Worm (Caenorhabditis elegans) whole organism, L1 larva: Measurements from ENCODE around the gene Y37E11B.5.

Experiments used
- C04F5.9 ChIP-seq: sonication (generic microtip); optimal IDR thresholded peaks from 2 replicates; lab custom pipeline; 2016; ENCODE audit warnings: missing genetic modification characterization, missing compliant biosample characterization
- aha-1 ChIP-seq: fragments of 150-350 bp; optimal IDR thresholded peaks from 2 replicates; lab custom pipeline; 2014; ENCODE audit warnings: missing biosample characterization, missing genetic modification characterization
- aly-2 ChIP-seq: fragments of 150-350 bp; optimal IDR thresholded peaks from 2 replicates; lab custom pipeline; 2014; ENCODE audit warnings: missing biosample characterization, missing genetic modification characterization
- ama-1 ChIP-seq: fragments of 150-350 bp; optimal IDR thresholded peaks from 2 replicates; lab custom pipeline; 2014
- blmp-1 ChIP-seq: fragments of 150-350 bp; optimal IDR thresholded peaks from 2 replicates; lab custom pipeline; 2014; ENCODE audit warnings: missing biosample characterization, missing genetic modification characterization
- ceh-63 ChIP-seq: fragments of 200-800 bp; sonication (Bioruptor generic); optimal IDR thresholded peaks from 2 replicates; lab custom pipeline; 2018; ENCODE audit warnings: mild to moderate bottlenecking, missing genetic modification characterization, missing compliant biosample characterization
- ceh-8 ChIP-seq: fragments of 200-800 bp; sonication (Bioruptor generic); optimal IDR thresholded peaks from 2 replicates; lab custom pipeline; 2018; ENCODE audit warnings: mild to moderate bottlenecking, missing genetic modification characterization, moderate library complexity, missing compliant biosample characterization
- ceh-90 ChIP-seq: sonication (generic microtip); optimal IDR thresholded peaks from 2 replicates; lab custom pipeline; 2016; ENCODE audit warnings: missing genetic modification characterization, missing compliant biosample characterization
- ces-1 ChIP-seq: fragments of 150-350 bp; optimal IDR thresholded peaks from 2 replicates; lab custom pipeline; 2014; ENCODE audit warnings: missing biosample characterization, missing genetic modification reagents, missing genetic modification characterization
- dpl-1 ChIP-seq, 3 experiments: fragments of 150-350 bp in 2 of 3; sonication (generic microtip) in 1 of 3; optimal IDR thresholded peaks; 2 replicates each; lab custom pipeline; 2014 to 2017; ENCODE audit warnings: missing biosample characterization in 3 of 3, missing genetic modification characterization in 3 of 3, missing genetic modification reagents in 3 of 3
- efl-1 ChIP-seq, 4 experiments: fragments of 150-350 bp; optimal IDR thresholded peaks in 3 of 4; peaks in 1 of 4; 1 replicate in 1 of 4; 2 replicates in 3 of 4; lab custom pipeline; 2014; ENCODE audit warnings: missing biosample characterization in 2 of 4, missing genetic modification characterization in 2 of 4, missing genetic modification reagents in 2 of 4
- efl-3 ChIP-seq: fragments of 200-800 bp; sonication (Bioruptor generic); optimal IDR thresholded peaks from 2 replicates; lab custom pipeline; 2018; ENCODE audit warnings: mild to moderate bottlenecking, missing genetic modification characterization, missing compliant biosample characterization
- egl-13 ChIP-seq: sonication (generic microtip); optimal IDR thresholded peaks from 2 replicates; lab custom pipeline; 2016; ENCODE audit warnings: missing genotype, missing genetic modification reagents, missing genetic modification characterization, missing compliant biosample characterization
- elt-3 ChIP-seq, 6 experiments: fragments of 150-350 bp in 1 of 6; sonication (generic microtip); optimal IDR thresholded peaks; 2 replicates each; lab custom pipeline; 2017 to 2018; ENCODE audit warnings: missing biosample characterization in 6 of 6, missing genetic modification characterization in 6 of 6, inconsistent platforms in 1 of 6
- ets-5 ChIP-seq: fragments of 200-800 bp; sonication (Bioruptor generic); IDR thresholded peaks from 2 replicates; pipeline ENCODE4 v1.3.6; 2022; ENCODE audit warnings: missing genetic modification characterization, missing compliant biosample characterization
- fkh-4 ChIP-seq: sonication (generic microtip); optimal IDR thresholded peaks from 2 replicates; lab custom pipeline; 2016; ENCODE audit warnings: missing compliant biosample characterization, missing genetic modification characterization, borderline replicate concordance
- hlh-17 ChIP-seq: fragments of 200-800 bp; sonication (Bioruptor generic); optimal IDR thresholded peaks from 2 replicates; lab custom pipeline; 2018; ENCODE audit warnings: missing genetic modification characterization, mild to moderate bottlenecking, missing compliant biosample characterization, moderate library complexity, borderline replicate concordance
- jun-1 ChIP-seq: fragments of 150-350 bp; optimal IDR thresholded peaks from 2 replicates; lab custom pipeline; 2014; ENCODE audit warnings: missing biosample characterization, missing genetic modification reagents, missing genetic modification characterization
- lin-14 ChIP-seq: fragments of 200-800 bp; sonication (Bioruptor generic); optimal IDR thresholded peaks from 2 replicates; lab custom pipeline; 2018; ENCODE audit warnings: mild to moderate bottlenecking, missing genetic modification characterization, moderate library complexity, missing compliant biosample characterization
- mep-1 ChIP-seq: fragments of 150-350 bp; optimal IDR thresholded peaks from 2 replicates; lab custom pipeline; 2014; ENCODE audit warnings: missing biosample characterization, missing genetic modification characterization
- nhr-237 ChIP-seq: fragments of 150-350 bp; optimal IDR thresholded peaks from 2 replicates; lab custom pipeline; 2014; ENCODE audit warnings: missing biosample characterization, missing genetic modification characterization
- nhr-47 ChIP-seq: sonication (generic microtip); optimal IDR thresholded peaks from 2 replicates; lab custom pipeline; 2016; ENCODE audit warnings: mild to moderate bottlenecking, missing genetic modification characterization, moderate library complexity, missing compliant biosample characterization
- nhr-71 ChIP-seq: sonication (generic microtip); optimal IDR thresholded peaks from 2 replicates; lab custom pipeline; 2016; ENCODE audit warnings: mild to moderate bottlenecking, missing genetic modification characterization, moderate library complexity, missing compliant biosample characterization
- nhr-84 ChIP-seq: sonication (generic microtip); optimal IDR thresholded peaks from 2 replicates; lab custom pipeline; 2017; ENCODE audit warnings: missing biosample characterization, missing genetic modification characterization
- nhr-85 ChIP-seq: sonication (generic microtip); peaks from one replicate; lab custom pipeline; 2016; ENCODE audit warnings: missing genetic modification characterization, inconsistent platforms, missing compliant biosample characterization
- pag-3 ChIP-seq: sonication (generic microtip); optimal IDR thresholded peaks from 2 replicates; lab custom pipeline; 2017; ENCODE audit warnings: missing genetic modification characterization, mild to moderate bottlenecking, missing compliant biosample characterization, antibody characterized with exemption, borderline replicate concordance; ENCODE audit not compliant: insufficient read depth
- pax-3 ChIP-seq: fragments of 200-800 bp; sonication (Bioruptor generic); optimal IDR thresholded peaks from 2 replicates; lab custom pipeline; 2018; ENCODE audit warnings: mild to moderate bottlenecking, missing genetic modification characterization, moderate library complexity, missing compliant biosample characterization
- pqm-1 ChIP-seq: sonication (generic microtip); optimal IDR thresholded peaks from 3 replicates; lab custom pipeline; 2017; ENCODE audit warnings: missing biosample characterization, missing genetic modification characterization
- skn-1 ChIP-seq: fragments of 150-350 bp; optimal IDR thresholded peaks from 2 replicates; lab custom pipeline; 2014; ENCODE audit warnings: missing biosample characterization, missing genetic modification characterization
- sox-4 ChIP-seq: sonication (generic microtip); optimal IDR thresholded peaks from 2 replicates; lab custom pipeline; 2016; ENCODE audit warnings: missing genetic modification characterization, missing compliant biosample characterization
- tlp-1 ChIP-seq: fragments of 150-350 bp; optimal IDR thresholded peaks from 2 replicates; lab custom pipeline; 2014; ENCODE audit warnings: missing biosample characterization, missing genetic modification characterization
- unc-130 ChIP-seq: fragments of 150-350 bp; optimal IDR thresholded peaks from 2 replicates; lab custom pipeline; 2017; ENCODE audit warnings: missing biosample characterization, missing genetic modification characterization, inconsistent platforms
- unc-86 ChIP-seq: sonication (generic microtip); optimal IDR thresholded peaks from 2 replicates; lab custom pipeline; 2016; ENCODE audit warnings: missing genetic modification characterization, missing compliant biosample characterization
- zag-1 ChIP-seq: fragments of 150-350 bp; optimal IDR thresholded peaks from 2 replicates; lab custom pipeline; 2014; ENCODE audit warnings: missing biosample characterization, missing genetic modification characterization
- ztf-4 ChIP-seq: fragments of 150-350 bp; optimal IDR thresholded peaks from 2 replicates; lab custom pipeline; 2014; ENCODE audit warnings: missing biosample characterization, missing genetic modification characterization

Gene Y37E11B.5

DNA sequence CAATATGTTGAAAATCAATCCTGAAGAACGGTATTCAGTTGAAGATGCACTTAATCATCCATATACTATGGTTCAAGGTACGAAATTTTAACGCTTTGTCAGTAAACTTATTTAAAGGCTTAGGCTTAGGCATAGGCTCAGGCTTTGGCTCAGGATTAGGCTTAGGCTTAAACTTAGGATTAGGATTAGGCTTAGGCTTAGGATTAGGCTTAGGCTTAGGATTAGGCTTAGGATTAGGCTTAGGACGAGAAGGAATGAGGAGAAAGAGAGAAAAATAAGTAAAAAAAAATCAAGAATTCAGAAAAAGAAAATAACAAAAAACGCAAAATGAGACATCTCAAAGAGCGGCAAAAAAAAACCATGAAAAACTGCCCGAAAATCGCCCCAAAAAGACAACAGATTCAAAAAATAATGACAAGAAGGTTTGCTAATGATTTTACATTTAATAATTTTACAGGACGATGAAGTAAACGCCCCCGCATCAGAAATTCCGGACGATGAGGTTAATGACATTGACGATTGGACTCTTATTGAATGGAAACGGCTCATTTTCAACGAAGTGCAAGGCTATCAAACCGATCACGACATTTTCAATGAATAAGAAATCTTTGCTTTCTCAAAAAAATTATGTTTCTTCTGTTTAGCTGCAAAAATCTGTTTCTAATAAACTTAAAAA lies 10.3 kb upstream of the Y37E11B.5 start:
- TF ChIP-seq nhr-237 (tag; lab: Kevin White, UChicago) (no peak), pqm-1 (tag; lab: Kevin White, UChicago) (no peak), dpl-1 (GFP tag; optimal IDR thresholded peaks at IDR 0.05; lab: Kevin White, UChicago) (no peak), nhr-71 (tag; lab: Kevin White, UChicago) (no peak), aha-1 (tag; lab: Kevin White, UChicago) (no peak), mep-1 (tag; lab: Kevin White, UChicago) (no peak), egl-13 (no peak), ama-1 (lab: Kevin White, UChicago) (no peak), pag-3 (tag; lab: Kevin White, UChicago) (no peak), ets-5 (GFP tag; lab: Robert Waterston, UW) (no peak), blmp-1 (tag; lab: Kevin White, UChicago) (no peak)

- no peak for TF ChIP-seq zag-1 (tag; lab: Kevin White, UChicago)
- no peak for TF ChIP-seq egl-13
- TF ChIP-seq ztf-4 = no peak
- no peak for TF ChIP-seq tlp-1 (tag; lab: Kevin White, UChicago)
- TF ChIP-seq fkh-4 (tag; lab: Kevin White, UChicago) = no peak
- no peak for TF ChIP-seq aly-2 (tag; lab: Kevin White, UChicago)
- TF ChIP-seq lin-14 (GFP tag; lab: Kevin White, UChicago) = no peak
- no peak for TF ChIP-seq efl-3 (GFP tag; lab: Kevin White, UChicago)
- TF ChIP-seq ceh-90 (tag; lab: Kevin White, UChicago) = no peak
- TF ChIP-seq ceh-8 (GFP tag; lab: Kevin White, UChicago) = no peak
- no peak for TF ChIP-seq ceh-63 (GFP tag; lab: Kevin White, UChicago)
- TF ChIP-seq unc-86 (tag; lab: Kevin White, UChicago) = no peak
- TF ChIP-seq nhr-84 (tag; lab: Kevin White, UChicago) = no peak
- no peak for TF ChIP-seq nhr-47
- TF ChIP-seq efl-1 (optimal IDR thresholded peaks at IDR 0.05; lab: Kevin White, UChicago) = no peak
- no peak for TF ChIP-seq efl-1 (GFP tag; optimal IDR thresholded peaks at IDR 0.05 in 1 of 2; lab: Kevin White, UChicago)
- no peak for TF ChIP-seq C04F5.9 (tag; lab: Kevin White, UChicago)
- TF ChIP-seq ces-1 (GFP tag; lab: Kevin White, UChicago) = no peak
- no peak for TF ChIP-seq skn-1
- TF ChIP-seq sox-4 (tag; lab: Kevin White, UChicago) = no peak
- TF ChIP-seq pax-3 (tag; lab: Kevin White, UChicago) = no peak
Measured at ce11 chrIV:3606285-3606834, 8.0 kb upstream of the Y37E11B.5 start, which contains the start of the genes Y37E11B.10 and kgb-2. Y37E11B.10 (minus strand) TSS chrIV:3606466. kgb-2 (plus strand) TSS chrIV:3606784.

ce11 chrIV:3604104-3604503 lies 5.8 kb upstream of the Y37E11B.5 start:
- TF ChIP-seq efl-1 (optimal IDR thresholded peaks at IDR 0.05; lab: Kevin White, UChicago) = no peak
- TF ChIP-seq efl-1 (GFP tag; optimal IDR thresholded peaks at IDR 0.05 in 1 of 2; lab: Kevin White, UChicago) = peak in 1 of 2 experiments; percentile 69
- no peak for TF ChIP-seq jun-1 (tag; lab: Kevin White, UChicago)

- TF ChIP-seq nhr-84 (tag; lab: Kevin White, UChicago) = no peak
Measured at ce11 chrIV:3601846-3602245, 3.5 kb upstream of the Y37E11B.5 start.

- TF ChIP-seq ama-1 (lab: Kevin White, UChicago) = no peak
- peak in 1 of 6 experiments; percentile 23 for TF ChIP-seq elt-3 (tag; optimal IDR thresholded peaks at IDR 0.05; lab: Kevin White, UChicago)
- TF ChIP-seq hlh-17 (GFP tag; lab: Kevin White, UChicago) = no peak
- TF ChIP-seq blmp-1 (tag; lab: Kevin White, UChicago) = peak; percentile 85
- no peak for TF ChIP-seq unc-130 (tag; lab: Kevin White, UChicago)
- TF ChIP-seq efl-1 (optimal IDR thresholded peaks at IDR 0.05; lab: Kevin White, UChicago) = no peak
- peak in 1 of 2 experiments; percentile 74 for TF ChIP-seq efl-1 (GFP tag; optimal IDR thresholded peaks at IDR 0.05 in 1 of 2; lab: Kevin White, UChicago)
- peak; percentile 33 for TF ChIP-seq nhr-85
- TF ChIP-seq zag-1 (tag; lab: Kevin White, UChicago) = no peak
Measured at ce11 chrIV:3599958-3600357, 1.6 kb upstream of the Y37E11B.5 start, which contains the start of gene Y37E11B.7. Y37E11B.7 (minus strand) TSS chrIV:3600164.
